Fruit fly (Drosophila melanogaster) whole organism, prepupa: ENCODE measurements around the gene Vha100-4.

Experiments used
- CG6792 ChIP-seq: fragments of 200-800 bp; sonication (Bioruptor generic); optimal IDR thresholded peaks from 3 replicates; lab custom pipeline; 2016; ENCODE audit warnings: missing biosample characterization, missing genetic modification characterization
- CG6808 ChIP-seq: fragments of 200-800 bp; sonication (Bioruptor generic); optimal IDR thresholded peaks from 3 replicates; lab custom pipeline; 2017; ENCODE audit warnings: missing biosample characterization, missing genetic modification characterization, mild to moderate bottlenecking, moderate library complexity, missing genetic modification reagents
- Ets21C ChIP-seq: fragments of 200-800 bp; sonication (Bioruptor generic); optimal IDR thresholded peaks from 3 replicates; lab custom pipeline; 2016; ENCODE audit warnings: missing biosample characterization, missing genetic modification characterization
- Gug ChIP-seq: fragments of 200-800 bp; sonication (Bioruptor generic); IDR thresholded peaks from 2 replicates; pipeline ENCODE4 v1.3.6; 2022; ENCODE audit warnings: missing biosample characterization, missing genetic modification characterization
- Hr4 ChIP-seq: fragments of 200-800 bp; sonication (Bioruptor generic); optimal IDR thresholded peaks from 3 replicates; lab custom pipeline; 2016; ENCODE audit warnings: missing biosample characterization, missing genetic modification characterization
- fd85E ChIP-seq: fragments of 200-800 bp; sonication (Bioruptor generic); optimal IDR thresholded peaks from 3 replicates; lab custom pipeline; 2016; ENCODE audit warnings: missing biosample characterization, missing genetic modification characterization
- topi ChIP-seq: fragments of 200-800 bp; sonication (Bioruptor generic); optimal IDR thresholded peaks from 3 replicates; lab custom pipeline; 2016; ENCODE audit warnings: missing biosample characterization, missing genetic modification characterization

dm6 chr3R:18385593-18385992, 4.0 kb downstream of the Vha100-4 start, which contains the start of gene cona:
- TF ChIP-seq Gug (GFP tag; lab: Robert Waterston, UW) (no peak), CG6792 (GFP tag; lab: Kevin White, UChicago) (no peak), CG6808 (GFP tag; lab: Kevin White, UChicago) (no peak), Hr4 (GFP tag; lab: Kevin White, UChicago) (no peak), Ets21C (GFP tag; lab: Kevin White, UChicago) (no peak), topi (no peak), fd85E (no peak)
